Worm (Caenorhabditis elegans): ENCODE measurements around the gene kreg-1.

- TF ChIP-seq lin-11 (tag; optimal IDR thresholded peaks at IDR 0.05) (no peak), nhr-237 (tag; optimal IDR thresholded peaks at IDR 0.05) (no peak), fos-1 (tag; optimal IDR thresholded peaks at IDR 0.05) (peak; percentile 22), egl-27 (tag; optimal IDR thresholded peaks at IDR 0.05) (no peak), ama-1 (optimal IDR thresholded peaks at IDR 0.05) (no peak), snpc-4 (tag; optimal IDR thresholded peaks at IDR 0.05) (no peak), ceh-16 (tag; optimal IDR thresholded peaks at IDR 0.05) (no peak), lin-39 (tag; optimal IDR thresholded peaks at IDR 0.05) (no peak), C34F6.9 (tag; optimal IDR thresholded peaks at IDR 0.05) (no peak), nhr-11 (tag; optimal IDR thresholded peaks at IDR 0.05) (no peak), nhr-12 (tag; optimal IDR thresholded peaks at IDR 0.05) (no peak), ceh-82 (tag; optimal IDR thresholded peaks at IDR 0.05) (no peak)
Observed at ce11 chrX:8711141-8711645, 1.6 kb downstream of the kreg-1 start, which contains the start of gene F53A9.1.
